Fruit fly (Drosophila melanogaster) whole organism, embryonic: ENCODE results near the gene CAH3.

ENCODE experiments used
- Adf1 ChIP-seq: fragments of 200-800 bp; sonication (Bioruptor generic); IDR thresholded peaks from 2 replicates; pipeline ENCODE4 v1.3.6; 2022; ENCODE audit warnings: missing biosample characterization, missing genetic modification characterization
- Aef1 ChIP-seq: fragments of 200-800 bp; sonication (Bioruptor generic); IDR thresholded peaks from 3 replicates; pipeline ENCODE4 v1.3.6; 2022; ENCODE audit warnings: missing biosample characterization, missing genetic modification characterization
- CG10321 ChIP-seq: fragments of 200-800 bp; sonication (Bioruptor generic); IDR thresholded peaks from 2 replicates; pipeline ENCODE4 v1.3.6; 2022; ENCODE audit warnings: missing biosample characterization, missing genetic modification characterization
- CG1233 ChIP-seq: fragments of 200-800 bp; sonication (Bioruptor generic); optimal IDR thresholded peaks from 4 replicates; lab custom pipeline; 2018; ENCODE audit warnings: missing biosample characterization, mild to moderate bottlenecking, missing genetic modification characterization
- CG13296 ChIP-seq: fragments of 200-800 bp; sonication (Bioruptor generic); optimal IDR thresholded peaks from 3 replicates; lab custom pipeline; 2018; ENCODE audit warnings: missing biosample characterization, mild to moderate bottlenecking, missing genetic modification characterization
- CG13624 ChIP-seq: fragments of 200-800 bp; sonication (Bioruptor generic); optimal IDR thresholded peaks from 2 replicates; lab custom pipeline; 2016; ENCODE audit warnings: missing biosample characterization, missing genetic modification characterization
- CG16815 ChIP-seq: fragments of 200-800 bp; sonication (Bioruptor generic); optimal IDR thresholded peaks from 3 replicates; lab custom pipeline; 2017; ENCODE audit warnings: missing biosample characterization, mild to moderate bottlenecking, missing genetic modification characterization
- CG18011 ChIP-seq: fragments of 200-800 bp; sonication (Bioruptor generic); optimal IDR thresholded peaks from 2 replicates; lab custom pipeline; 2017; ENCODE audit warnings: missing biosample characterization, missing genetic modification characterization, mild to moderate bottlenecking, moderate library complexity, missing genotype
- CG2712 ChIP-seq: fragments of 200-800 bp; optimal IDR thresholded peaks from 3 replicates; lab custom pipeline; 2019; ENCODE audit warnings: missing biosample characterization, mild to moderate bottlenecking, missing genetic modification characterization, moderate library complexity
- CG31388 ChIP-seq: fragments of 200-800 bp; sonication (Bioruptor generic); optimal IDR thresholded peaks from 2 replicates; lab custom pipeline; 2016; ENCODE audit warnings: missing biosample characterization, missing genetic modification characterization
- CG4424 ChIP-seq: fragments of 200-800 bp; sonication (Bioruptor generic); optimal IDR thresholded peaks from 3 replicates; lab custom pipeline; 2016; ENCODE audit warnings: missing biosample characterization, missing genetic modification characterization
- CG7963 ChIP-seq: fragments of 200-800 bp; sonication (Bioruptor generic); IDR thresholded peaks from 3 replicates; pipeline ENCODE4 v1.3.6; 2022; ENCODE audit warnings: missing biosample characterization, missing genetic modification characterization; ENCODE audit not compliant: partially characterized antibody
- CG8944 ChIP-seq: fragments of 200-800 bp; sonication (Bioruptor generic); optimal IDR thresholded peaks from 3 replicates; lab custom pipeline; 2016; ENCODE audit warnings: missing biosample characterization, missing genetic modification characterization
- CkIIα-i1 ChIP-seq: fragments of 200-800 bp; sonication (Bioruptor generic); IDR thresholded peaks from 2 replicates; pipeline ENCODE4 v1.3.6; 2022; ENCODE audit warnings: missing biosample characterization, missing genetic modification characterization
- D19B ChIP-seq: fragments of 200-800 bp; sonication (Bioruptor generic); optimal IDR thresholded peaks from 2 replicates; lab custom pipeline; 2017; ENCODE audit warnings: missing biosample characterization, mild to moderate bottlenecking, missing genetic modification characterization
- Doc3 ChIP-seq: fragments of 200-800 bp; sonication (Bioruptor generic); IDR thresholded peaks from 3 replicates; pipeline ENCODE4 v1.3.6; 2022; ENCODE audit warnings: missing biosample characterization, missing genetic modification characterization; ENCODE audit not compliant: partially characterized antibody
- Gsc ChIP-seq: fragments of 200-800 bp; sonication (Bioruptor generic); IDR thresholded peaks from 2 replicates; pipeline ENCODE4 v1.3.6; 2022; ENCODE audit warnings: missing biosample characterization, missing genetic modification characterization
- Hmx ChIP-seq: fragments of 200-800 bp; sonication (Bioruptor generic); optimal IDR thresholded peaks from 2 replicates; lab custom pipeline; 2016; ENCODE audit warnings: missing biosample characterization, missing genetic modification characterization
- Jarid2 ChIP-seq: fragments of 200-800 bp; sonication (Bioruptor generic); optimal IDR thresholded peaks from 3 replicates; lab custom pipeline; 2017; ENCODE audit warnings: mild to moderate bottlenecking, missing biosample characterization, missing genetic modification reagents, missing genetic modification characterization
- Kr ChIP-seq: fragments of 200-800 bp; sonication (Bioruptor generic); optimal IDR thresholded peaks from 2 replicates; lab custom pipeline; 2017; ENCODE audit warnings: missing biosample characterization, mild to moderate bottlenecking, missing genetic modification characterization
- Lpt ChIP-seq: fragments of >200 bp; optimal IDR thresholded peaks from 2 replicates; lab custom pipeline; 2018; ENCODE audit warnings: missing biosample characterization, missing genetic modification characterization
- Nf-YA ChIP-seq: fragments of 200-800 bp; sonication (Bioruptor generic); IDR thresholded peaks from 2 replicates; pipeline ENCODE4 v1.3.6; 2022; ENCODE audit warnings: missing biosample characterization, missing genetic modification characterization
- Nf-YC ChIP-seq: fragments of 200-800 bp; optimal IDR thresholded peaks from 3 replicates; lab custom pipeline; 2019; ENCODE audit warnings: missing biosample characterization, mild to moderate bottlenecking, missing genetic modification characterization, moderate library complexity
- Optix ChIP-seq: fragments of 200-800 bp; sonication (Bioruptor generic); IDR thresholded peaks from 3 replicates; pipeline ENCODE4 v1.3.6; 2022; ENCODE audit warnings: missing biosample characterization, missing genetic modification characterization
- Spps ChIP-seq: fragments of 200-800 bp; sonication (Bioruptor generic); optimal IDR thresholded peaks from 2 replicates; lab custom pipeline; 2018; ENCODE audit warnings: missing biosample characterization, mild to moderate bottlenecking, missing genetic modification characterization
- Tbp ChIP-seq: fragments of >200 bp; optimal IDR thresholded peaks from 2 replicates; lab custom pipeline; 2018; ENCODE audit warnings: missing biosample characterization, missing genetic modification characterization
- bbx ChIP-seq: fragments of 200-800 bp; sonication (Bioruptor generic); IDR thresholded peaks from 2 replicates; pipeline ENCODE4 v1.3.6; 2022; ENCODE audit warnings: missing biosample characterization, missing genetic modification characterization; ENCODE audit not compliant: partially characterized antibody
- bigmax ChIP-seq: fragments of 200-800 bp; sonication (Bioruptor generic); optimal IDR thresholded peaks from 2 replicates; lab custom pipeline; 2018; ENCODE audit warnings: missing biosample characterization, mild to moderate bottlenecking, missing genetic modification characterization
- chif ChIP-seq, 2 experiments: fragments of 200-800 bp; sonication (Bioruptor generic); optimal IDR thresholded peaks; 3 replicates each; lab custom pipeline; 2016; ENCODE audit warnings: missing biosample characterization in 2 of 2, missing genetic modification characterization in 2 of 2
- crp ChIP-seq, 2 experiments: fragments of 200-800 bp; sonication (Bioruptor generic); optimal IDR thresholded peaks; 2 replicates in 1 of 2; 3 replicates in 1 of 2; lab custom pipeline; 2017; ENCODE audit warnings: missing biosample characterization in 2 of 2, missing genetic modification characterization in 2 of 2, mild to moderate bottlenecking in 1 of 2, moderate library complexity in 1 of 2
- danr ChIP-seq: fragments of 200-800 bp; sonication (Bioruptor generic); IDR thresholded peaks from 2 replicates; pipeline ENCODE4 v1.3.6; 2022; ENCODE audit warnings: missing biosample characterization, missing genetic modification characterization
- dimm ChIP-seq: fragments of 200-800 bp; sonication (Bioruptor generic); IDR thresholded peaks from 2 replicates; pipeline ENCODE4 v1.3.6; 2022; ENCODE audit warnings: missing biosample characterization, missing genetic modification characterization
- dmrt11E ChIP-seq: fragments of 200-800 bp; sonication (Bioruptor generic); optimal IDR thresholded peaks from 3 replicates; lab custom pipeline; 2018; ENCODE audit warnings: missing biosample characterization, mild to moderate bottlenecking, missing genetic modification characterization, moderate library complexity
- dysf ChIP-seq: fragments of 200-800 bp; sonication (Bioruptor generic); IDR thresholded peaks from 3 replicates; pipeline ENCODE4 v1.3.6; 2022; ENCODE audit warnings: missing biosample characterization, missing genetic modification characterization
- ems ChIP-seq: fragments of 200-800 bp; sonication (Bioruptor generic); optimal IDR thresholded peaks from 3 replicates; lab custom pipeline; 2016; ENCODE audit warnings: missing biosample characterization, missing genetic modification characterization
- esg ChIP-seq: fragments of 200-800 bp; sonication (Bioruptor generic); conservative IDR thresholded peaks from 2 replicates; pipeline ENCODE4 v1.3.6; 2022; ENCODE audit warnings: missing biosample characterization, missing genetic modification characterization
- eve ChIP-seq, 2 experiments: fragments of >200 bp; optimal IDR thresholded peaks; 2 replicates each; lab custom pipeline; 2017; ENCODE audit warnings: missing biosample characterization in 2 of 2, missing genetic modification characterization in 2 of 2
- ewg ChIP-seq: fragments of 200-800 bp; sonication (Bioruptor generic); optimal IDR thresholded peaks from 3 replicates; lab custom pipeline; 2017; ENCODE audit warnings: mild to moderate bottlenecking, missing biosample characterization, missing genetic modification reagents, missing genetic modification characterization
- fru ChIP-seq: fragments of >200 bp; optimal IDR thresholded peaks from 2 replicates; lab custom pipeline; 2017
- lab ChIP-seq: fragments of 200-800 bp; sonication (Bioruptor generic); optimal IDR thresholded peaks from 3 replicates; lab custom pipeline; 2017; ENCODE audit warnings: missing biosample characterization, missing genetic modification characterization, mild to moderate bottlenecking, moderate library complexity, missing genetic modification reagents
- pb ChIP-seq: fragments of 200-800 bp; sonication (Bioruptor generic); optimal IDR thresholded peaks from 3 replicates; lab custom pipeline; 2016; ENCODE audit warnings: missing biosample characterization, missing genetic modification characterization
- pros ChIP-seq: fragments of 200-800 bp; sonication (Bioruptor generic); optimal IDR thresholded peaks from 3 replicates; lab custom pipeline; 2019; ENCODE audit warnings: missing biosample characterization, mild to moderate bottlenecking, missing genetic modification characterization, moderate library complexity
- psq ChIP-seq: fragments of 200-800 bp; sonication (Bioruptor generic); optimal IDR thresholded peaks from 2 replicates; lab custom pipeline; 2017; ENCODE audit warnings: missing biosample characterization, missing genetic modification characterization
- sc ChIP-seq, 3 experiments: fragments of >200 bp in 2 of 3; fragments of 200-800 bp in 1 of 3; sonication (Bioruptor generic) in 1 of 3; optimal IDR thresholded peaks; 2 replicates in 2 of 3; 3 replicates in 1 of 3; lab custom pipeline; 2017; ENCODE audit warnings: mild to moderate bottlenecking in 1 of 3, missing biosample characterization in 1 of 3, missing genetic modification characterization in 1 of 3, missing genetic modification reagents in 1 of 3
- slou ChIP-seq: fragments of 200-800 bp; sonication (Bioruptor generic); optimal IDR thresholded peaks from 3 replicates; lab custom pipeline; 2016; ENCODE audit warnings: missing biosample characterization, missing genetic modification characterization
- tx ChIP-seq: fragments of 200-800 bp; sonication (Bioruptor generic); optimal IDR thresholded peaks from 2 replicates; lab custom pipeline; 2016; ENCODE audit warnings: missing biosample characterization, missing genetic modification characterization
- vvl ChIP-seq: fragments of 200-800 bp; sonication (Bioruptor generic); IDR thresholded peaks from 2 replicates; pipeline ENCODE4 v1.3.6; 2022; ENCODE audit warnings: missing biosample characterization, missing genetic modification characterization
- wek ChIP-seq: fragments of 200-800 bp; sonication (Bioruptor generic); optimal IDR thresholded peaks from 3 replicates; lab custom pipeline; 2018; ENCODE audit warnings: missing biosample characterization, mild to moderate bottlenecking, missing genetic modification characterization, moderate library complexity
- yki ChIP-seq: fragments of >200 bp; optimal IDR thresholded peaks from 3 replicates; lab custom pipeline; 2018

CAH3 gene

dm6 chrX:8656550-8657431, 24.3 kb upstream of the CAH3 start (continued):
- TF ChIP-seq CG8944 (GFP tag; lab: Kevin White, UChicago) (peak; percentile 70), D19B (GFP tag; lab: Kevin White, UChicago) (no peak), CG4424 (peak; percentile 82), CG16815 (peak; percentile 82), dimm (GFP tag; lab: Robert Waterston, UW) (no peak; the same call in 1 of the 2 replicates), bigmax (GFP tag; lab: Kevin White, UChicago) (no peak), danr (no peak), lab (GFP tag; lab: Kevin White, UChicago) (peak; percentile 38), sc (optimal IDR thresholded peaks at IDR 0.05; lab: Kevin White, UChicago) (no peak), sc (GFP tag; optimal IDR thresholded peaks at IDR 0.05; lab: Kevin White, UChicago) (peak; percentile 67), ewg (GFP tag; lab: Kevin White, UChicago) (peak; percentile 55), CG13296 (GFP tag; lab: Kevin White, UChicago) (peak; percentile 15), crp (GFP tag; optimal IDR thresholded peaks at IDR 0.05; lab: Kevin White, UChicago) (peak in 1 of 2 experiments; percentile 5), Aef1 (GFP tag; lab: Robert Waterston, UW) (0 out of 3 replicates have a peak, but pooled peaks have one; percentile 16), pb (peak; percentile 54), CG2712 (tag; lab: Kevin White, UChicago) (peak; percentile 89), wek (GFP tag; lab: Kevin White, UChicago) (no peak), CG18011 (GFP tag; lab: Kevin White, UChicago) (no peak), CG10321 (peak; percentile 82), yki (no peak), Gsc (peak; percentile 51; the same call in 1 of the 2 replicates), bbx (GFP tag; lab: Robert Waterston, UW) (no peak), vvl (peak; percentile 75), CG31388 (GFP tag; lab: Kevin White, UChicago) (peak; percentile 48), CG13624 (GFP tag; lab: Kevin White, UChicago) (peak; percentile 36), dmrt11E (peak; percentile 94), Jarid2 (GFP tag; lab: Kevin White, UChicago) (no peak), Lpt (no peak), fru (lab: Kevin White, UChicago) (no peak), CG1233 (GFP tag; lab: Kevin White, UChicago) (peak; percentile 71), Doc3 (GFP tag; lab: Robert Waterston, UW) (no peak), Nf-YA (peak; percentile 55; the same call in 1 of the 2 replicates), eve (GFP tag; optimal IDR thresholded peaks at IDR 0.05; lab: Kevin White, UChicago) (peak in 1 of 2 experiments; percentile 79), slou (GFP tag; lab: Kevin White, UChicago) (no peak), CG7963 (no peak), esg (peak; percentile 60), tx (GFP tag; lab: Kevin White, UChicago) (peak; percentile 30), psq (GFP tag; lab: Kevin White, UChicago) (peak; percentile 15), ems (GFP tag; lab: Kevin White, UChicago) (peak; percentile 62), dysf (GFP tag; lab: Robert Waterston, UW) (peak; percentile 60), Nf-YC (tag; lab: Kevin White, UChicago) (peak; percentile 79), pros (GFP tag; lab: Kevin White, UChicago) (no peak), Spps (tag; lab: Kevin White, UChicago) (peak; percentile 82), Optix (peak; percentile 72; the same call in 1 of the 3 replicates), Kr (GFP tag; lab: Kevin White, UChicago) (peak; percentile 39), CkIIα-i1 (GFP tag; lab: Robert Waterston, UW) (0 out of 2 replicates have a peak, but pooled peaks have one; percentile 15), chif (GFP tag; optimal IDR thresholded peaks at IDR 0.05; lab: Kevin White, UChicago) (peak; percentile 68 to 88), Hmx (GFP tag; lab: Kevin White, UChicago) (no peak), Adf1 (GFP tag; lab: Robert Waterston, UW) (no peak), Tbp (GFP tag; lab: Kevin White, UChicago) (no peak)
